Worm (Caenorhabditis elegans) whole organism, late embryonic: Measurements from ENCODE around the gene eea-1.
"Not testable (repeated sequence)": the region's sequence is repeated elsewhere in the genome, so short reads cannot be mapped to it uniquely, and the experiment has no call there.

Source experiments
- C38D4.7 ChIP-seq: fragments of 200-800 bp; sonication (Bioruptor generic); optimal IDR thresholded peaks from 2 replicates; lab custom pipeline; 2018; ENCODE audit warnings: mild to moderate bottlenecking, missing genetic modification characterization, moderate library complexity, missing compliant biosample characterization
- ama-1 ChIP-seq: fragments of 150-350 bp; optimal IDR thresholded peaks from 2 replicates; lab custom pipeline; 2014
- ceh-2 ChIP-seq: sonication (generic microtip); optimal IDR thresholded peaks from 2 replicates; lab custom pipeline; 2016; ENCODE audit warnings: missing genotype, missing genetic modification characterization, missing compliant biosample characterization
- ceh-22 ChIP-seq: sonication (generic microtip); optimal IDR thresholded peaks from 2 replicates; lab custom pipeline; 2017; ENCODE audit warnings: missing biosample characterization, missing genetic modification characterization
- ceh-34 ChIP-seq: sonication (generic microtip); optimal IDR thresholded peaks from 2 replicates; lab custom pipeline; 2016; ENCODE audit warnings: mild to moderate bottlenecking, missing genetic modification characterization, missing compliant biosample characterization
- ceh-45 ChIP-seq: fragments of 200-800 bp; sonication (Bioruptor generic); IDR thresholded peaks from 2 replicates; pipeline ENCODE4 v1.3.6; 2022; ENCODE audit warnings: missing genetic modification reagents, missing genetic modification characterization, missing compliant biosample characterization
- ceh-6 ChIP-seq: fragments of 200-800 bp; sonication (Bioruptor generic); optimal IDR thresholded peaks from 2 replicates; lab custom pipeline; 2018; ENCODE audit warnings: mild to moderate bottlenecking, missing genetic modification characterization, missing compliant biosample characterization
- ceh-9 ChIP-seq: sonication (generic microtip); optimal IDR thresholded peaks from 2 replicates; lab custom pipeline; 2016; ENCODE audit warnings: mild to moderate bottlenecking, missing genetic modification characterization, inconsistent platforms, missing compliant biosample characterization
- che-1 ChIP-seq: sonication (generic microtip); optimal IDR thresholded peaks from 2 replicates; lab custom pipeline; 2016; ENCODE audit warnings: mild to moderate bottlenecking, missing genetic modification characterization, missing compliant biosample characterization
- elt-2 ChIP-seq: sonication (generic microtip); optimal IDR thresholded peaks from 2 replicates; lab custom pipeline; 2016; ENCODE audit warnings: missing genetic modification reagents, missing genetic modification characterization, missing compliant biosample characterization
- elt-4 ChIP-seq: sonication (generic microtip); optimal IDR thresholded peaks from 2 replicates; lab custom pipeline; 2016; ENCODE audit warnings: missing genetic modification characterization, missing compliant biosample characterization
- ets-4 ChIP-seq: sonication (generic microtip); optimal IDR thresholded peaks from 2 replicates; lab custom pipeline; 2016; ENCODE audit warnings: missing genetic modification characterization, missing compliant biosample characterization
- eyg-1 ChIP-seq: sonication (generic microtip); optimal IDR thresholded peaks from 2 replicates; lab custom pipeline; 2016; ENCODE audit warnings: missing genotype, missing genetic modification characterization, missing compliant biosample characterization
- fax-1 ChIP-seq: sonication (generic microtip); optimal IDR thresholded peaks from 2 replicates; lab custom pipeline; 2016; ENCODE audit warnings: missing genotype, missing genetic modification characterization, missing compliant biosample characterization
- hlh-13 ChIP-seq: fragments of 200-800 bp; sonication (Bioruptor generic); optimal IDR thresholded peaks from 2 replicates; lab custom pipeline; 2018; ENCODE audit warnings: mild to moderate bottlenecking, missing genetic modification characterization, missing compliant biosample characterization
- hlh-6 ChIP-seq: sonication (generic microtip); optimal IDR thresholded peaks from 2 replicates; lab custom pipeline; 2016; ENCODE audit warnings: missing genotype, missing genetic modification characterization, missing compliant biosample characterization
- madf-2 ChIP-seq: sonication (generic microtip); optimal IDR thresholded peaks from 2 replicates; lab custom pipeline; 2017; ENCODE audit warnings: missing genetic modification characterization, missing compliant biosample characterization
- mec-3 ChIP-seq: sonication (generic microtip); optimal IDR thresholded peaks from 2 replicates; lab custom pipeline; 2016; ENCODE audit warnings: borderline replicate concordance, missing genetic modification characterization, missing compliant biosample characterization
- nhr-232 ChIP-seq: sonication (generic microtip); optimal IDR thresholded peaks from 2 replicates; lab custom pipeline; 2016; ENCODE audit warnings: missing genetic modification characterization, missing compliant biosample characterization
- pat-9 ChIP-seq: fragments of 200-800 bp; sonication (Bioruptor generic); optimal IDR thresholded peaks from 2 replicates; lab custom pipeline; 2018; ENCODE audit warnings: mild to moderate bottlenecking, missing genetic modification characterization, moderate library complexity, missing compliant biosample characterization
- pax-1 ChIP-seq: fragments of 150-350 bp; optimal IDR thresholded peaks from 2 replicates; lab custom pipeline; 2014; ENCODE audit warnings: missing biosample characterization, missing genetic modification characterization
- pha-4 ChIP-seq: fragments of 150-350 bp; optimal IDR thresholded peaks from 2 replicates; lab custom pipeline; 2018; ENCODE audit warnings: missing biosample characterization, missing genetic modification reagents, missing genetic modification characterization
- ref-2 ChIP-seq: sonication (generic microtip); optimal IDR thresholded peaks from 2 replicates; lab custom pipeline; 2016; ENCODE audit warnings: missing genetic modification characterization, missing compliant biosample characterization
- rnt-1 ChIP-seq: sonication (generic microtip); optimal IDR thresholded peaks from 2 replicates; lab custom pipeline; 2016; ENCODE audit warnings: missing genetic modification characterization, missing compliant biosample characterization
- sox-2 ChIP-seq: fragments of 200-800 bp; sonication (Bioruptor generic); IDR thresholded peaks from 2 replicates; pipeline ENCODE4 v1.3.6; 2022; ENCODE audit warnings: missing genetic modification reagents, missing genetic modification characterization, missing compliant biosample characterization
- sox-4 ChIP-seq: sonication (generic microtip); optimal IDR thresholded peaks from 2 replicates; lab custom pipeline; 2017; ENCODE audit warnings: mild to moderate bottlenecking, missing genetic modification characterization, inconsistent platforms, missing compliant biosample characterization
- syd-9 ChIP-seq: sonication (generic microtip); optimal IDR thresholded peaks from 2 replicates; lab custom pipeline; 2016; ENCODE audit warnings: mild to moderate bottlenecking, missing genetic modification characterization, moderate library complexity, missing compliant biosample characterization
- tbx-2 ChIP-seq: sonication (generic microtip); optimal IDR thresholded peaks from 2 replicates; lab custom pipeline; 2016; ENCODE audit warnings: missing genetic modification characterization, missing compliant biosample characterization
- unc-42 ChIP-seq: sonication (generic microtip); optimal IDR thresholded peaks from 2 replicates; lab custom pipeline; 2016; ENCODE audit warnings: missing genotype, missing genetic modification characterization, missing compliant biosample characterization
- unc-55 ChIP-seq: sonication (generic microtip); optimal IDR thresholded peaks from 2 replicates; lab custom pipeline; 2017; ENCODE audit warnings: missing biosample characterization, missing genetic modification reagents, missing genetic modification characterization
- ztf-16 ChIP-seq: sonication (generic microtip); optimal IDR thresholded peaks from 2 replicates; lab custom pipeline; 2017; ENCODE audit warnings: missing genetic modification characterization, missing compliant biosample characterization

Gene eea-1

ce11 chrV:13455448-13455847 lies 41.7 kb downstream of the eea-1 start, which contains the start of gene lurp-3:
TSS of gene lurp-3 (plus strand) at chrV:13455748.
- TF ChIP-seq ceh-6 (no peak), pax-1 (tag; lab: Kevin White, UChicago) (no peak), ceh-34 (tag; lab: Kevin White, UChicago) (no peak)

DNA sequence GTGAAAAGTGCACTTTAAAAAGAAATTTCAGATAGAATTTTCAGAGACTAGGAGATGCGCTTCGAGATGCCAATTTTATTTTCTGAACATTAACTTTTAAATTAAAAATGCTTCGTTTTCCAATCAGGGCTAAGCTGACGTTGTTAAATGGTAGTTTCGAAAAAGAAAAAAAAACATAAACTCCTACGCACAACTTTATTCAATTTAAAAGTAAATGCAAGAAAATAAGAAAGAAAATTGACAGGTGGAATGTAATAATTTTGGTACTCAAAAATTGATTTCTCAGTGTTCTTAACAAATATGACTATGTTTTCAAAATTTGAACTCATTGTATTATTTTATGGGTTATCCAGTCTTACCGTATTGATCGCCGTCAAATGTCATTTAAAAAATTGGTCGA lies 43.8 kb downstream of the eea-1 start, which contains the start of gene lurp-2:
TSS of gene lurp-2 (plus strand) at position 301 of the 400 bp plus-strand sequence.
- TF ChIP-seq ceh-9 (no peak), pha-4 (no peak), rnt-1 (tag; lab: Kevin White, UChicago) (no peak), ref-2 (tag; lab: Kevin White, UChicago) (no peak), che-1 (tag; lab: Kevin White, UChicago) (no peak), ceh-22 (no peak), pax-1 (tag; lab: Kevin White, UChicago) (no peak)

DNA sequence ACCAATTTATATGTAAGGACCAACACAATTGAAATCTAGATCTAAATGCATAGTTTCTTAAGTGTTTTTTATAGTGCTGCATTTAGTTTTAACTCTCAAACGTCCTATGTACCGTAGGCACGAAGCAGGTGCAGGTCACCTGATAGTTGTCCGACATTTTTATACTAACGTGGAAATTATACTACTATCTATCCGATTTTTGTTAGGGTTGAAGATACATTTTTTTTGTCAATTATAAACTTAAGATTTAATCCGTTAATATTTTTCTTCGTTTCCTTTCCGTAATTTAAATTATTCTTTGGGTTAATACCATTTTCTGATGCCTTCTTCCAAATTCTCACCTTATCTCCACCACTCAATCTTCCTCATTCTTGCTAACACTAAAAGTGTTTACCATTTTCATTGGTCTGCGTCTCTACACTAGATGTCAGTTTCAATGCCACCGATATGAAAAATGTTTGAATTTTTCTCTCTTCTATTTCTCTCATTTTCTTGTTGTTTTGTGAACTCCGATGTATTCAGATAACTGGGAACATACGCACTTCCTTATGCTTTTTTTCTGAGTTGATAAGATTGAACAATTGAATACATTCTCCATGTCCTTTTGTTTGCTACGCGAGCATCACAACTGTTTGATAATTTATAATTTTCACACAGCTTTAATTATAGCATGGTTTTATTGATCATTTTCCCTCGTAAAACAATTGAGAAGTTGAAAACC lies 51.8 kb downstream of the eea-1 start, which contains the start of gene Y2H9A.4:
TSS of gene Y2H9A.4 (plus strand) at position 671 of the 721 bp plus-strand sequence.
- TF ChIP-seq elt-2 (tag; lab: Kevin White, UChicago) (no peak), eyg-1 (no peak), pat-9 (tag; lab: Kevin White, UChicago) (no peak), madf-2 (tag; lab: Kevin White, UChicago) (no peak)

DNA sequence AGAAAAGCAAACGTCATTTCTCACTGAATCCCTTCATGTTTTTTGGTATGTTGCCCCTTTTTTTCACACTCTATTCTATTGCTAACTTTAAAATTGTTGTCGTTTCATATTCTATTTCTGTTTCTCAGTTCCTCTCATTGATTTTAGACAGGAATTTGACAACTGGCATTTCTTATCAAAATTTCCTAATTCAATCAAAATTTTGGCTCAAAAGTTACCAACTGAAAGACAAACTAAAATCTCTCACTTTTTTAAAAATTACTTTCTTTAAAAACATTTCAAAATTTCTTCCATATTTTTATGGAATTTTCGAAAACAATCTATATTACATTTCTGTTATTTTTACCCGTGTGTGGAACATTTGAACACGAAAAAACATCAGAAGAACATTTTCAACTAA lies 53.6 kb downstream of the eea-1 start, which contains the start of gene Y2H9A.6:
TSS of gene Y2H9A.6 (plus strand) at position 301 of the 400 bp plus-strand sequence.
- TF ChIP-seq ztf-16, syd-9, fax-1 (tag; lab: Kevin White, UChicago): not testable (repeated sequence)

DNA sequence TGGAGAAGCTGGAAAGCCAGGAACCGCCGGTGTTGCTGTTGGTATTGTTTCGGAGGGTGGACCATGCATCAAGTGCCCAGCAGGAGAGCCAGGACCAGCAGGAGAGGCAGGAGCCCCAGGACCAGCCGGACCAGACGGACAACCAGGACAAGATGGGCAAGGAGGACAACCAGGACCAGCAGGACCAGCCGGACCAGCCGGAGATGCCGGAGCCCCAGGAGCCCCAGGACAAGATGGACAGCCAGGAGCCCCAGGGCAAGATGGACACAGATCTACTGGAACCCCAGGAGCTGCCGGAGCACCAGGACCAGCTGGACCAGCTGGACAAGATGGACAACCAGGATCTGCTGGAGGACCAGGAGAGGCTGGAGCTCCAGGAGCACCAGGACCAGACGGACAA lies 54.4 kb downstream of the eea-1 start:
- no peak for TF ChIP-seq sox-2
- TF ChIP-seq hlh-6 (tag; lab: Kevin White, UChicago): no peak

DNA sequence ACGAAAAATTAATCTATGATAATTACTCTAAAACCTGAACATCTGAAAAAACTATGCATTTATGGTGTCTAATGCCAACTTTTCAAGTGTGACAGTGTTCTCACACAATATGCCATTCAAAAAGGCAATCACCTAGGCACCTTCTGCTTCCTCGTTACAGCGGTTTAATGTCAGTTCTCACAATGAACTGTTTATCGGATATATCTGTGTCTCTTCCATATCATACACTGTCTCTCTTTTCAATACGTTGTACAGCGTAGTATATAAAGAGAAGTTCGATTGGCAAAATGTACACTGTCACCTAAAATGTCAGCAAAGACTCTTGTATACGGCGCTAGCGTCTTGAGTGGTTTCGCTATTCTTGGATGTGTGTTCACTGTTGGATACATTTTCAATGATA lies 55.5 kb downstream of the eea-1 start, which contains the start of gene col-162:
TSS of gene col-162 (plus strand) at position 301 of the 400 bp plus-strand sequence.
- no peak for TF ChIP-seq ceh-9
- no peak for TF ChIP-seq ceh-45 (GFP tag; lab: Robert Waterston, UW)
- TF ChIP-seq C38D4.7 (GFP tag; lab: Kevin White, UChicago): no peak
- no peak for TF ChIP-seq sox-4
- no peak for TF ChIP-seq pat-9 (tag; lab: Kevin White, UChicago)
- no peak for TF ChIP-seq madf-2 (tag; lab: Kevin White, UChicago)
- TF ChIP-seq hlh-13: no peak
- no peak for TF ChIP-seq pha-4
- TF ChIP-seq ets-4 (tag; lab: Kevin White, UChicago): no peak
- TF ChIP-seq ama-1: no peak
- TF ChIP-seq unc-42 (tag; lab: Kevin White, UChicago): no peak
- no peak for TF ChIP-seq nhr-232
- no peak for TF ChIP-seq mec-3 (tag; lab: Kevin White, UChicago)
- TF ChIP-seq tbx-2 (tag; lab: Kevin White, UChicago): no peak
- no peak for TF ChIP-seq elt-4 (tag; lab: Kevin White, UChicago)
- no peak for TF ChIP-seq elt-2 (tag; lab: Kevin White, UChicago)
- no peak for TF ChIP-seq ceh-2
- TF ChIP-seq unc-55: no peak
- TF ChIP-seq che-1 (tag; lab: Kevin White, UChicago): no peak
